Worm (Caenorhabditis elegans) whole organism, L3 larva: ENCODE results near the gene coa-1.

ENCODE experiments used
- elt-3 ChIP-seq, 3 experiments: fragments of 150-350 bp in 1 of 3; sonication (generic microtip) in 2 of 3; optimal IDR thresholded peaks; 2 replicates in 2 of 3; 4 replicates in 1 of 3; lab custom pipeline; 2014 to 2017; ENCODE audit warnings: missing biosample characterization in 3 of 3, missing genetic modification characterization in 3 of 3
- fkh-10 ChIP-seq: sonication (generic microtip); optimal IDR thresholded peaks from 2 replicates; lab custom pipeline; 2017; ENCODE audit warnings: missing biosample characterization, missing genetic modification reagents, missing genetic modification characterization

- TF ChIP-seq elt-3 (tag; optimal IDR thresholded peaks at IDR 0.05; lab: Kevin White, UChicago) (no peak), fkh-10 (GFP tag; lab: Kevin White, UChicago) (no peak)
Measured at ce11 chrIV:202921-203652, 2.0 kb upstream of the coa-1 start, which contains the start of gene gfrp-1.
